Worm (Caenorhabditis elegans) whole organism, L4 larva: Measurements from ENCODE around the gene Y39B6A.41.

ENCODE experiments used
- F10B5.3 ChIP-seq: sonication (generic microtip); optimal IDR thresholded peaks from 2 replicates; lab custom pipeline; 2016; ENCODE audit warnings: mild to moderate bottlenecking, missing genetic modification characterization, missing compliant biosample characterization
- R02D3.7 ChIP-seq: fragments of 150-350 bp; sonication (generic microtip); optimal IDR thresholded peaks from 3 replicates; lab custom pipeline; 2014; ENCODE audit warnings: missing biosample characterization, missing genetic modification characterization
- T20F7.1 ChIP-seq: fragments of 200-800 bp; sonication (Bioruptor generic); optimal IDR thresholded peaks from 2 replicates; lab custom pipeline; 2018; ENCODE audit warnings: mild to moderate bottlenecking, missing genetic modification characterization, missing compliant biosample characterization
- ceh-44 ChIP-seq: fragments of 200-800 bp; sonication (Bioruptor generic); IDR thresholded peaks from 2 replicates; pipeline ENCODE4 v1.3.6; 2022; ENCODE audit warnings: missing genetic modification reagents, missing genetic modification characterization, missing compliant biosample characterization
- ces-1 ChIP-seq: fragments of 150-350 bp; sonication (generic microtip); optimal IDR thresholded peaks from 4 replicates; lab custom pipeline; 2014; ENCODE audit warnings: missing biosample characterization, missing genetic modification reagents, missing genetic modification characterization
- dmd-8 ChIP-seq: fragments of 200-800 bp; sonication (Bioruptor generic); IDR thresholded peaks from 2 replicates; pipeline ENCODE4 v1.3.6; 2022; ENCODE audit warnings: missing genetic modification characterization, missing compliant biosample characterization
- dve-1 ChIP-seq: sonication (generic microtip); optimal IDR thresholded peaks from 2 replicates; lab custom pipeline; 2017; ENCODE audit warnings: antibody characterized with exemption, mild to moderate bottlenecking, missing genetic modification characterization, missing compliant biosample characterization; ENCODE audit not compliant: insufficient read depth
- lir-3 ChIP-seq: sonication (generic microtip); optimal IDR thresholded peaks from 2 replicates; lab custom pipeline; 2016; ENCODE audit warnings: mild to moderate bottlenecking, missing genetic modification characterization, missing compliant biosample characterization
- nhr-11 ChIP-seq: fragments of 150-350 bp; optimal IDR thresholded peaks from 2 replicates; lab custom pipeline; 2014; ENCODE audit warnings: missing biosample characterization, missing genetic modification characterization
- spr-3 ChIP-seq: fragments of 200-800 bp; sonication (Bioruptor generic); optimal IDR thresholded peaks from 2 replicates; lab custom pipeline; 2018; ENCODE audit warnings: mild to moderate bottlenecking, missing genetic modification characterization, missing compliant biosample characterization
- unc-62 ChIP-seq, 3 experiments: fragments of 150-350 bp in 1 of 3; sonication (generic microtip); optimal IDR thresholded peaks in 2 of 3; peaks in 1 of 3; 1 replicate in 1 of 3; 2 replicates in 2 of 3; lab custom pipeline; 2014 to 2017; ENCODE audit warnings: missing biosample characterization in 3 of 3, missing genetic modification characterization in 3 of 3, missing genetic modification reagents in 3 of 3, missing genotype in 1 of 3
- zfp-3 ChIP-seq: fragments of 200-800 bp; sonication (Bioruptor generic); conservative IDR thresholded peaks from 2 replicates; pipeline ENCODE4 v1.3.6; 2022; ENCODE audit warnings: missing genetic modification reagents, missing genetic modification characterization, missing compliant biosample characterization

DNA sequence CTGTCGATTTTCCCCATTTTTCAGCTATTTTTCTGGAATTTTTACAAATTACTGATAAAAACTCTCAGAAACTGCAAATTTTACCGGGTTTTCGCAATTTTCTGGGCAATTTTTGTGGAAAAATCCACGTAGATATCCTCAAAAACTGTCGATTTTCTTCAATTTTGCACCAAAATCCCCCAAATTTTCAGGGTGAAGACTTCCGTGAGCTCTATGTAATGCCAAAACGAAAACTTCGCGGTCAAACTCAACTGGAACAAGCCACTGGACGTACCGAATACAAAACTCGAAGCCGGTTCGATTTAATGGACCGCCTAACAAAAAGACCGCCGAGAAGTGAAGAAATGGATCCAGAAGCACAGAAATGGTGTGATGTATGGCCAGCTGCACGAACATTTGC is 4.0 kb upstream of the Y39B6A.41 start:
- TF ChIP-seq F10B5.3 (tag; lab: Kevin White, UChicago), result no peak
- TF ChIP-seq R02D3.7 (tag; lab: Kevin White, UChicago), result no peak
- no peak for TF ChIP-seq nhr-11 (tag; lab: Kevin White, UChicago)
- no peak for TF ChIP-seq ceh-44 (GFP tag; lab: Robert Waterston, UW)
- no peak for TF ChIP-seq unc-62 (GFP tag; optimal IDR thresholded peaks at IDR 0.05 in 1 of 2; lab: Kevin White, UChicago)
- TF ChIP-seq unc-62 (tag; optimal IDR thresholded peaks at IDR 0.05; lab: Kevin White, UChicago), result no peak
- TF ChIP-seq lir-3 (tag; lab: Kevin White, UChicago), result no peak
- TF ChIP-seq ces-1 (GFP tag; lab: Kevin White, UChicago), result no peak
- TF ChIP-seq T20F7.1 (GFP tag; lab: Kevin White, UChicago), result no peak
- no peak for TF ChIP-seq spr-3 (GFP tag; lab: Kevin White, UChicago)
- no peak for TF ChIP-seq zfp-3 (GFP tag; lab: Robert Waterston, UW)
- no peak for TF ChIP-seq dve-1 (tag; lab: Kevin White, UChicago)
- no peak for TF ChIP-seq dmd-8
